Comparison of ENCODE assay signal across 2 fruit fly cellular contexts in genomic region chr3L:177938-178337, dm6.
TF ChIP-seq lines count a peak whose summit lies in the region.

No protein-coding gene starts in this region.

- no peak for TF ChIP-seq CTCF in whole organism, embryonic (GFP tag; optimal IDR thresholded peaks at IDR 0.05; lab: Kevin White, UChicago)

TF ChIP-seq in whole organism, embryonic, 481 proteins besides CTCF, POLR2A, EP300 and RAD21 (continues in another document):
- TF ChIP-seq sima (GFP tag; optimal IDR thresholded peaks at IDR 0.05; lab: Kevin White, UChicago) = no peak
- TF ChIP-seq BEAF-32 (GFP tag; optimal IDR thresholded peaks at IDR 0.05; lab: Kevin White, UChicago) = peak; percentile 40
- TF ChIP-seq row (GFP tag; IDR thresholded peaks at IDR 0.05; lab: Robert Waterston, UW) = 0 out of 3 replicates have a peak, but pooled peaks have one; percentile 15
- peak; percentile 59; the same call in 1 of the 3 replicates for TF ChIP-seq CG6791 (GFP tag; IDR thresholded peaks at IDR 0.05; lab: Robert Waterston, UW; ENCODE audit: partially characterized antibody)
- TF ChIP-seq Ada2b (GFP tag; IDR thresholded peaks at IDR 0.05; lab: Robert Waterston, UW) = no peak
- peak; percentile 29 for TF ChIP-seq gcm (GFP tag; optimal IDR thresholded peaks at IDR 0.05; lab: Kevin White, UChicago)
- TF ChIP-seq knrl (GFP tag; IDR thresholded peaks at IDR 0.05; lab: Robert Waterston, UW; ENCODE audit: partially characterized antibody) = peak; percentile 37; the same call in 1 of the 3 replicates
- TF ChIP-seq Sry-β (GFP tag; optimal IDR thresholded peaks at IDR 0.05; lab: Kevin White, UChicago) = peak; percentile 67
- TF ChIP-seq ato (GFP tag; IDR thresholded peaks at IDR 0.05; lab: Robert Waterston, UW; ENCODE audit: partially characterized antibody) = 0 out of 2 replicates have a peak, but pooled peaks have one; percentile 37
- TF ChIP-seq ewg (GFP tag; optimal IDR thresholded peaks at IDR 0.05; lab: Kevin White, UChicago) = no peak
- no peak for TF ChIP-seq Camta (GFP tag; optimal IDR thresholded peaks at IDR 0.05; lab: Kevin White, UChicago)
- TF ChIP-seq vvl (GFP tag; IDR thresholded peaks at IDR 0.05; lab: Robert Waterston, UW) = 0 out of 2 replicates have a peak, but pooled peaks have one; percentile 17
- no peak for TF ChIP-seq CG17361 (GFP tag; IDR thresholded peaks at IDR 0.05; lab: Robert Waterston, UW)
- peak; percentile 29; the same call in 1 of the 3 replicates for TF ChIP-seq CG7963 (GFP tag; IDR thresholded peaks at IDR 0.05; lab: Robert Waterston, UW; ENCODE audit: partially characterized antibody)
- peak; percentile 57; the same call in 1 of the 3 replicates for TF ChIP-seq Opbp (GFP tag; IDR thresholded peaks at IDR 0.05; lab: Robert Waterston, UW; ENCODE audit: partially characterized antibody)
- peak; percentile 25; the same call in 1 of the 3 replicates for TF ChIP-seq Doc3 (GFP tag; IDR thresholded peaks at IDR 0.05; lab: Robert Waterston, UW; ENCODE audit: partially characterized antibody)
- peak; percentile 38; the same call in 1 of the 2 replicates for TF ChIP-seq Scr (GFP tag; IDR thresholded peaks at IDR 0.05; lab: Robert Waterston, UW; ENCODE audit: partially characterized antibody)
- 0 out of 3 replicates have a peak, but pooled peaks have one; percentile 10 for TF ChIP-seq ken (GFP tag; IDR thresholded peaks at IDR 0.05; lab: Robert Waterston, UW)
- TF ChIP-seq zen2 (GFP tag; IDR thresholded peaks at IDR 0.05; lab: Robert Waterston, UW; ENCODE audit: partially characterized antibody) = 0 out of 3 replicates have a peak, but pooled peaks have one; percentile 29
- no peak for TF ChIP-seq CG4617 (GFP tag; optimal IDR thresholded peaks at IDR 0.05; lab: Kevin White, UChicago; ENCODE audit: borderline replicate concordance)
- 0 out of 2 replicates have a peak, but pooled peaks have one; percentile 3 for TF ChIP-seq Rx (GFP tag; IDR thresholded peaks at IDR 0.05; lab: Robert Waterston, UW)
- no peak for TF ChIP-seq ci (GFP tag; IDR thresholded peaks at IDR 0.05; lab: Robert Waterston, UW)
- no peak for TF ChIP-seq CG10543 (GFP tag; optimal IDR thresholded peaks at IDR 0.05; lab: Kevin White, UChicago)
- no peak for TF ChIP-seq CG3065 (GFP tag; optimal IDR thresholded peaks at IDR 0.05; lab: Kevin White, UChicago)
- TF ChIP-seq ind (GFP tag; optimal IDR thresholded peaks at IDR 0.05; lab: Kevin White, UChicago) = no peak
- no peak for TF ChIP-seq CG18619 (GFP tag; optimal IDR thresholded peaks at IDR 0.05; lab: Kevin White, UChicago)
- TF ChIP-seq sr (GFP tag; IDR thresholded peaks at IDR 0.05; lab: Robert Waterston, UW) = 0 out of 3 replicates have a peak, but pooled peaks have one; percentile 10
- TF ChIP-seq CG6683 (GFP tag; optimal IDR thresholded peaks at IDR 0.05; lab: Kevin White, UChicago) = no peak
- TF ChIP-seq sna (GFP tag; IDR thresholded peaks at IDR 0.05; lab: Robert Waterston, UW; ENCODE audit: partially characterized antibody) = peak; percentile 36; the same call in 1 of the 2 replicates
- no peak for TF ChIP-seq CG2120 (GFP tag; optimal IDR thresholded peaks at IDR 0.05; lab: Kevin White, UChicago)
- TF ChIP-seq en (GFP tag; optimal IDR thresholded peaks at IDR 0.05; lab: Kevin White, UChicago) = no peak
- TF ChIP-seq bbx (GFP tag; IDR thresholded peaks at IDR 0.05; lab: Robert Waterston, UW; ENCODE audit: partially characterized antibody) = peak; percentile 65
- peak; percentile 7 for TF ChIP-seq Sry-δ (GFP tag; optimal IDR thresholded peaks at IDR 0.05; lab: Kevin White, UChicago)
- TF ChIP-seq CG4404 (GFP tag; IDR thresholded peaks at IDR 0.05; lab: Robert Waterston, UW) = no peak
- TF ChIP-seq chinmo (GFP tag; IDR thresholded peaks at IDR 0.05; lab: Robert Waterston, UW; ENCODE audit: partially characterized antibody) = 0 out of 4 replicates have a peak, but pooled peaks have one; percentile 33
- TF ChIP-seq Dll (GFP tag; IDR thresholded peaks at IDR 0.05; lab: Robert Waterston, UW; ENCODE audit: partially characterized antibody) = peak; percentile 70
- TF ChIP-seq CG16813 (GFP tag; IDR thresholded peaks at IDR 0.05; lab: Robert Waterston, UW; ENCODE audit: partially characterized antibody) = 0 out of 3 replicates have a peak, but pooled peaks have one; percentile 33

TF ChIP-seq in whole organism, prepupa, 60 proteins besides CTCF, POLR2A, EP300 and RAD21:
- TF ChIP-seq fkh (GFP tag; optimal IDR thresholded peaks at IDR 0.05; lab: Kevin White, UChicago) = peak; percentile 11
- peak; percentile 46 for TF ChIP-seq Eip78C (GFP tag; lab: Kevin White, UChicago)
- TF ChIP-seq CG1621 (tag; optimal IDR thresholded peaks at IDR 0.05; lab: Kevin White, UChicago) = peak; percentile 83
- no peak for TF ChIP-seq Gug (GFP tag; IDR thresholded peaks at IDR 0.05; lab: Robert Waterston, UW)
- peak; percentile 23 to 62 for TF ChIP-seq ss (GFP tag; optimal IDR thresholded peaks at IDR 0.05; lab: Kevin White, UChicago)
- TF ChIP-seq dsx (GFP tag; optimal IDR thresholded peaks at IDR 0.05; lab: Kevin White, UChicago; ENCODE audit: poor library complexity, severe bottlenecking) = peak; percentile 9
- 0 out of 3 replicates have a peak, but pooled peaks have one; percentile 28 for TF ChIP-seq eg (GFP tag; IDR thresholded peaks at IDR 0.05; lab: Robert Waterston, UW)
- TF ChIP-seq dac (GFP tag; optimal IDR thresholded peaks at IDR 0.05; lab: Kevin White, UChicago) = no peak
